Worm (Caenorhabditis elegans): ENCODE results near the gene C06G3.8.
A peak's percentile ranks its signal among the peaks of the same experiment; 100 is the strongest.

Gene C06G3.8

DNA sequence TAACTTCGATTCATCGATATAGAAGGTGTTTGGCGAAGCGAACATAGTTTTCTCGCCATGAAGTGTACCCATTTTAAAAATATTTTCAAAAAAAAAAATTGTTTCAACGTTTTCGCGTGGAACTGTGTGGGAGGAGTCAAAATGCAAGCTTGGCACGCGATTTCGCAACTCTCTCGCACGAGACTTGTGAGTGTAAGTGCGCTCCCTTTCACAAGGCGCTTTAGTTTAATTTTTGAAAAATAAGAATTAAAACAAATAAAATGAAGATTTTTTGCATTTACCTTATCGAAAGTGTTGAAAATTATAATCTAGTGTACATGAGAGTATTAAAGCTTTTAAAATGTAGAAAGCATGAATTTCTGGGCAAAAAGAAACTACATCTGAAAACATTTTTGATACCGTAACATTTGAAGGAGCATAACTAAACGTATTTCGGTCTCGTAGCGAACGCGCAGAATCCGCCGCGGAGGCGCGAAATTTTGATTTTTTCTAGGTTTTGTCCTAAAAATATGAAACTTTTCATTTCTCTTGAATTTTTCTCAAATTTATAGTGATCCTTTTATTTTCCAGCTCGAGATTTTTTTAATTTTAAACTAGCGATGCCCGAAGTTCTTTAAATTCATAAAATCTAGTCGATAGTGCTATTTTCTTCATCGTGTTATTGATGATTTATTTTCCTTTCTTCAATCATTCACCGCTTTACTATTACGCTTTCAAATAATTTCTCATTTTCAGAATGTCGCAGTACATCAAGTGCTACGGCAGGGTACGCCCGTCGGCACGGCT lies 7.3 kb upstream of the C06G3.8 start, which contains the start of the genes cogc-2 and klp-18 (continued):
- TF ChIP-seq ceh-44 (GFP tag; IDR thresholded peaks at IDR 0.05): no peak
- peak; percentile 9 for TF ChIP-seq F37D6.2 (tag; optimal IDR thresholded peaks at IDR 0.05)
- no peak for TF ChIP-seq sdz-12 (GFP tag; optimal IDR thresholded peaks at IDR 0.05)
- TF ChIP-seq unc-130 (GFP tag; optimal IDR thresholded peaks at IDR 0.05): peak; percentile 91
- TF ChIP-seq hif-1 (tag; optimal IDR thresholded peaks at IDR 0.05): peak in 1 of 2 experiments; percentile 53
- no peak for TF ChIP-seq Y5F2A.4 (GFP tag; optimal IDR thresholded peaks at IDR 0.05)
- TF ChIP-seq F44E2.7 (GFP tag; IDR thresholded peaks at IDR 0.05): no peak
- TF ChIP-seq hlh-11 (tag; optimal IDR thresholded peaks at IDR 0.05): peak; percentile 71
- no peak for TF ChIP-seq lin-39 (tag; optimal IDR thresholded peaks at IDR 0.05)
- TF ChIP-seq mdl-1 (tag; optimal IDR thresholded peaks at IDR 0.05): peak in 1 of 2 experiments; percentile 67
- peak; percentile 96 for TF ChIP-seq F49E8.2 (tag; optimal IDR thresholded peaks at IDR 0.05; ENCODE audit: borderline replicate concordance)
- no peak for TF ChIP-seq aly-2 (tag; optimal IDR thresholded peaks at IDR 0.05)
- TF ChIP-seq nhr-76 (tag; optimal IDR thresholded peaks at IDR 0.05): no peak
- no peak for TF ChIP-seq attf-4 (tag; optimal IDR thresholded peaks at IDR 0.05)
- no peak for TF ChIP-seq mdt-29 (GFP tag; IDR thresholded peaks at IDR 0.05)
- TF ChIP-seq arid-1 (GFP tag; conservative IDR thresholded peaks at IDR 0.05): 0 out of 2 replicates have a peak, but pooled peaks have one; percentile 8
- peak; percentile 75 for TF ChIP-seq lin-13 (GFP tag; optimal IDR thresholded peaks at IDR 0.05)
- no peak for TF ChIP-seq vab-7 (GFP tag; IDR thresholded peaks at IDR 0.05)
- peak; percentile 93 for TF ChIP-seq mes-2 (tag; optimal IDR thresholded peaks at IDR 0.05; ENCODE audit: poor library complexity, severe bottlenecking)
- no peak for TF ChIP-seq daf-19 (GFP tag; conservative IDR thresholded peaks at IDR 0.05)
- peak; percentile 60 for TF ChIP-seq nhr-28 (tag; optimal IDR thresholded peaks at IDR 0.05)
- TF ChIP-seq hlh-30 (tag; optimal IDR thresholded peaks at IDR 0.05; ENCODE audit: insufficient read depth): peak; percentile 91
- no peak for TF ChIP-seq ceh-32 (tag; optimal IDR thresholded peaks at IDR 0.05; ENCODE audit: poor library complexity)
- TF ChIP-seq ceh-28 (tag; optimal IDR thresholded peaks at IDR 0.05): no peak
- TF ChIP-seq fkh-10 (GFP tag; optimal IDR thresholded peaks at IDR 0.05): peak; percentile 37
- TF ChIP-seq zag-1 (tag; optimal IDR thresholded peaks at IDR 0.05): no peak
- peak; percentile 57 for TF ChIP-seq nhr-102 (tag; optimal IDR thresholded peaks at IDR 0.05)
- no peak for TF ChIP-seq nhr-10 (tag; optimal IDR thresholded peaks at IDR 0.05)
- TF ChIP-seq php-3 (GFP tag; IDR thresholded peaks at IDR 0.05): no peak
- TF ChIP-seq nhr-11 (tag; optimal IDR thresholded peaks at IDR 0.05): peak; percentile 20
- TF ChIP-seq T20F7.1 (GFP tag; optimal IDR thresholded peaks at IDR 0.05): peak; percentile 72
- TF ChIP-seq daf-16 (GFP tag; optimal IDR thresholded peaks at IDR 0.05): no peak
- peak; percentile 58 for TF ChIP-seq daf-16 (tag; optimal IDR thresholded peaks at IDR 0.05)
- TF ChIP-seq cey-2 (tag; optimal IDR thresholded peaks at IDR 0.05; ENCODE audit: borderline replicate concordance, insufficient read depth): no peak
- peak; percentile 69; the same call in 1 of the 2 replicates for TF ChIP-seq Y48G9A.11 (GFP tag; IDR thresholded peaks at IDR 0.05)
- TF ChIP-seq tra-1 (GFP tag; IDR thresholded peaks at IDR 0.05): no peak
- peak; percentile 28 for TF ChIP-seq zip-2 (tag; optimal IDR thresholded peaks at IDR 0.05)
- no peak for TF ChIP-seq ctbp-1 (GFP tag; IDR thresholded peaks at IDR 0.05)
- TF ChIP-seq lir-3 (tag; optimal IDR thresholded peaks at IDR 0.05): no peak
- TF ChIP-seq gei-8 (GFP tag; optimal IDR thresholded peaks at IDR 0.05): no peak
- TF ChIP-seq dve-1 (tag; optimal IDR thresholded peaks at IDR 0.05; ENCODE audit: insufficient read depth): peak; percentile 85
- peak; percentile 94 for TF ChIP-seq lin-38 (GFP tag; IDR thresholded peaks at IDR 0.05)
- no peak for TF ChIP-seq Y75B8A.6 (GFP tag; IDR thresholded peaks at IDR 0.05)
- TF ChIP-seq pqm-1 (tag; optimal IDR thresholded peaks at IDR 0.05): no peak
- no peak for TF ChIP-seq madf-5 (GFP tag; IDR thresholded peaks at IDR 0.05)
- TF ChIP-seq daf-12 (tag; optimal IDR thresholded peaks at IDR 0.05): no peak
- TF ChIP-seq mep-1 (tag; optimal IDR thresholded peaks at IDR 0.05): peak; percentile 83
- TF ChIP-seq dmd-9 (GFP tag; IDR thresholded peaks at IDR 0.05): no peak
- no peak for TF ChIP-seq nhr-111 (GFP tag; optimal IDR thresholded peaks at IDR 0.05)
